Fruit fly (Drosophila melanogaster) whole organism, embryonic: ENCODE results near the gene dpp.
A peak's percentile ranks its signal among the peaks of the same experiment; 100 is the strongest.

ENCODE experiments used
- Abd-B ChIP-seq: fragments of 200-800 bp; sonication (Bioruptor generic); optimal IDR thresholded peaks from 2 replicates; lab custom pipeline; 2018; ENCODE audit warnings: missing biosample characterization, mild to moderate bottlenecking, missing genetic modification characterization, moderate library complexity
- Bgb ChIP-seq: fragments of 200-800 bp; sonication (Bioruptor generic); IDR thresholded peaks from 2 replicates; pipeline ENCODE4 v1.3.6; 2022; ENCODE audit warnings: missing biosample characterization, missing genetic modification characterization; ENCODE audit not compliant: partially characterized antibody
- BtbVII ChIP-seq: fragments of 200-800 bp; sonication (Bioruptor generic); optimal IDR thresholded peaks from 3 replicates; lab custom pipeline; 2017; ENCODE audit warnings: missing biosample characterization, mild to moderate bottlenecking, missing genetic modification characterization
- CG10209 ChIP-seq: fragments of 200-800 bp; sonication (Bioruptor generic); optimal IDR thresholded peaks from 3 replicates; lab custom pipeline; 2017; ENCODE audit warnings: missing biosample characterization, mild to moderate bottlenecking, missing genetic modification characterization, missing genetic modification reagents
- CG10267 ChIP-seq: fragments of 200-800 bp; sonication (Bioruptor generic); optimal IDR thresholded peaks from 2 replicates; lab custom pipeline; 2018; ENCODE audit warnings: missing biosample characterization, mild to moderate bottlenecking, missing genetic modification characterization, moderate library complexity
- CG10959 ChIP-seq: fragments of 200-800 bp; sonication (Bioruptor generic); IDR thresholded peaks from 2 replicates; pipeline ENCODE4 v1.3.6; 2022; ENCODE audit warnings: missing biosample characterization, missing genetic modification characterization
- CG10979 ChIP-seq: fragments of 200-800 bp; sonication (Bioruptor generic); optimal IDR thresholded peaks from 2 replicates; lab custom pipeline; 2018; ENCODE audit warnings: missing biosample characterization, mild to moderate bottlenecking, missing genetic modification characterization, moderate library complexity
- CG13296 ChIP-seq: fragments of 200-800 bp; sonication (Bioruptor generic); optimal IDR thresholded peaks from 3 replicates; lab custom pipeline; 2018; ENCODE audit warnings: missing biosample characterization, mild to moderate bottlenecking, missing genetic modification characterization
- CG14441 ChIP-seq: fragments of 200-800 bp; sonication (Bioruptor generic); IDR thresholded peaks from 2 replicates; pipeline ENCODE4 v1.3.6; 2022; ENCODE audit warnings: missing biosample characterization, missing genetic modification characterization
- CG15269 ChIP-seq: fragments of 200-800 bp; sonication (Bioruptor generic); optimal IDR thresholded peaks from 2 replicates; lab custom pipeline; 2018; ENCODE audit warnings: missing biosample characterization, mild to moderate bottlenecking, missing genetic modification characterization, moderate library complexity
- CG15479 ChIP-seq: fragments of 200-800 bp; sonication (Bioruptor generic); optimal IDR thresholded peaks from 3 replicates; lab custom pipeline; 2019; ENCODE audit warnings: missing biosample characterization, mild to moderate bottlenecking, missing genetic modification characterization, moderate library complexity
- CG2875 ChIP-seq: fragments of 200-800 bp; sonication (Bioruptor generic); optimal IDR thresholded peaks from 2 replicates; lab custom pipeline; 2017; ENCODE audit warnings: missing biosample characterization, mild to moderate bottlenecking, missing genetic modification characterization, missing genetic modification reagents
- CG31224 ChIP-seq: fragments of 200-800 bp; sonication (Bioruptor generic); IDR thresholded peaks from 2 replicates; pipeline ENCODE4 v1.3.6; 2022; ENCODE audit warnings: missing biosample characterization, missing genetic modification characterization
- CG31441 ChIP-seq: fragments of 200-800 bp; sonication (Bioruptor generic); IDR thresholded peaks from 2 replicates; pipeline ENCODE4 v1.3.6; 2022; ENCODE audit warnings: missing biosample characterization, missing genetic modification characterization
- CG3163 ChIP-seq: fragments of 200-800 bp; sonication (Bioruptor generic); optimal IDR thresholded peaks from 3 replicates; lab custom pipeline; 2016; ENCODE audit warnings: missing biosample characterization, missing genetic modification characterization
- CG4328 ChIP-seq: fragments of 200-800 bp; sonication (Bioruptor generic); optimal IDR thresholded peaks from 3 replicates; lab custom pipeline; 2017; ENCODE audit warnings: missing biosample characterization, missing genetic modification reagents, missing genetic modification characterization
- CG5180 ChIP-seq: fragments of 200-800 bp; sonication (Bioruptor generic); optimal IDR thresholded peaks from 3 replicates; lab custom pipeline; 2017; ENCODE audit warnings: missing biosample characterization, missing genetic modification characterization, mild to moderate bottlenecking, moderate library complexity, missing genetic modification reagents
- CG8089 ChIP-seq: fragments of 200-800 bp; sonication (Bioruptor generic); optimal IDR thresholded peaks from 3 replicates; lab custom pipeline; 2016; ENCODE audit warnings: missing biosample characterization, missing genetic modification characterization
- CG8281 ChIP-seq: fragments of 200-800 bp; sonication (Bioruptor generic); optimal IDR thresholded peaks from 2 replicates; lab custom pipeline; 2018; ENCODE audit warnings: missing biosample characterization, mild to moderate bottlenecking, missing genetic modification characterization, moderate library complexity
- CG8388 ChIP-seq: fragments of 200-800 bp; sonication (Bioruptor generic); optimal IDR thresholded peaks from 2 replicates; lab custom pipeline; 2019; ENCODE audit warnings: missing biosample characterization, mild to moderate bottlenecking, missing genetic modification characterization, moderate library complexity
- CG8944 ChIP-seq: fragments of 200-800 bp; sonication (Bioruptor generic); optimal IDR thresholded peaks from 3 replicates; lab custom pipeline; 2016; ENCODE audit warnings: missing biosample characterization, missing genetic modification characterization
- CG9215 ChIP-seq: fragments of 200-800 bp; sonication (Bioruptor generic); IDR thresholded peaks from 2 replicates; pipeline ENCODE4 v1.3.6; 2022; ENCODE audit warnings: missing biosample characterization, missing genetic modification characterization
- CG9817 ChIP-seq: fragments of 200-800 bp; sonication (Bioruptor generic); optimal IDR thresholded peaks from 2 replicates; lab custom pipeline; 2018; ENCODE audit warnings: missing biosample characterization, mild to moderate bottlenecking, missing genetic modification characterization, moderate library complexity
- D19B ChIP-seq: fragments of 200-800 bp; sonication (Bioruptor generic); optimal IDR thresholded peaks from 2 replicates; lab custom pipeline; 2017; ENCODE audit warnings: missing biosample characterization, mild to moderate bottlenecking, missing genetic modification characterization
- Dek ChIP-seq: fragments of 200-800 bp; sonication (Bioruptor generic); optimal IDR thresholded peaks from 3 replicates; lab custom pipeline; 2019; ENCODE audit warnings: missing biosample characterization, mild to moderate bottlenecking, missing genetic modification characterization, moderate library complexity
- HLH54F ChIP-seq: fragments of 200-800 bp; sonication (Bioruptor generic); optimal IDR thresholded peaks from 3 replicates; lab custom pipeline; 2016; ENCODE audit warnings: missing biosample characterization, missing genetic modification characterization
- Hr51 ChIP-seq, 2 experiments: fragments of 200-800 bp; sonication (Bioruptor generic); optimal IDR thresholded peaks; 2 replicates in 1 of 2; 3 replicates in 1 of 2; lab custom pipeline; 2016 to 2018; ENCODE audit warnings: missing biosample characterization in 2 of 2, missing genetic modification characterization in 2 of 2, mild to moderate bottlenecking in 1 of 2, moderate library complexity in 1 of 2
- Hr78 ChIP-seq, 2 experiments: fragments of 200-800 bp in 1 of 2; fragments of >200 bp in 1 of 2; sonication (Bioruptor generic) in 1 of 2; optimal IDR thresholded peaks; 2 replicates each; lab custom pipeline; 2017 to 2019; ENCODE audit warnings: missing biosample characterization in 2 of 2, missing genetic modification characterization in 2 of 2, mild to moderate bottlenecking in 1 of 2, moderate library complexity in 1 of 2
- Optix ChIP-seq: fragments of 200-800 bp; sonication (Bioruptor generic); IDR thresholded peaks from 3 replicates; pipeline ENCODE4 v1.3.6; 2022; ENCODE audit warnings: missing biosample characterization, missing genetic modification characterization
- abd-A ChIP-seq: fragments of 200-800 bp; sonication (Bioruptor generic); optimal IDR thresholded peaks from 3 replicates; lab custom pipeline; 2019; ENCODE audit warnings: missing biosample characterization, mild to moderate bottlenecking, missing genetic modification characterization, moderate library complexity
- ap ChIP-seq: fragments of 200-800 bp; sonication (Bioruptor generic); IDR thresholded peaks from 2 replicates; pipeline ENCODE4 v1.3.6; 2022; ENCODE audit warnings: missing biosample characterization, missing genetic modification characterization
- ara ChIP-seq: fragments of 200-800 bp; sonication (Bioruptor generic); IDR thresholded peaks from 2 replicates; pipeline ENCODE4 v1.3.6; 2022; ENCODE audit warnings: missing biosample characterization, missing genetic modification characterization
- ci ChIP-seq: fragments of 200-800 bp; sonication (Bioruptor generic); IDR thresholded peaks from 3 replicates; pipeline ENCODE4 v1.3.6; 2022; ENCODE audit warnings: missing biosample characterization, missing genetic modification characterization
- croc ChIP-seq: fragments of 200-800 bp; sonication (Bioruptor generic); conservative IDR thresholded peaks from 3 replicates; pipeline ENCODE4 v1.3.6; 2022; ENCODE audit warnings: missing biosample characterization, missing genetic modification characterization
- da ChIP-seq: fragments of 200-800 bp; sonication (Bioruptor generic); optimal IDR thresholded peaks from 2 replicates; lab custom pipeline; 2016; ENCODE audit warnings: missing biosample characterization, missing genetic modification characterization
- dpn ChIP-seq, 2 experiments: fragments of 200-800 bp; sonication (Bioruptor generic); optimal IDR thresholded peaks; 3 replicates each; lab custom pipeline; 2016; ENCODE audit warnings: missing biosample characterization in 2 of 2, missing genetic modification characterization in 2 of 2
- exex ChIP-seq: fragments of 200-800 bp; sonication (Bioruptor generic); optimal IDR thresholded peaks from 4 replicates; lab custom pipeline; 2018; ENCODE audit warnings: missing biosample characterization, mild to moderate bottlenecking, missing genetic modification characterization, moderate library complexity
- gsb ChIP-seq: fragments of 200-800 bp; sonication (Bioruptor generic); IDR thresholded peaks from 2 replicates; pipeline ENCODE4 v1.3.6; 2022; ENCODE audit warnings: missing biosample characterization, missing genetic modification characterization
- jing ChIP-seq: fragments of 200-800 bp; sonication (Bioruptor generic); optimal IDR thresholded peaks from 2 replicates; lab custom pipeline; 2018; ENCODE audit warnings: missing biosample characterization, mild to moderate bottlenecking, missing genetic modification characterization
- kah ChIP-seq: fragments of 200-800 bp; sonication (Bioruptor generic); optimal IDR thresholded peaks from 2 replicates; lab custom pipeline; 2018; ENCODE audit warnings: missing biosample characterization, mild to moderate bottlenecking, missing genetic modification characterization
- nom ChIP-seq: fragments of 200-800 bp; sonication (Bioruptor generic); optimal IDR thresholded peaks from 2 replicates; lab custom pipeline; 2017; ENCODE audit warnings: missing biosample characterization, missing genetic modification characterization, mild to moderate bottlenecking, moderate library complexity, missing genetic modification reagents
- oc ChIP-seq: fragments of 200-800 bp; sonication (Bioruptor generic); optimal IDR thresholded peaks from 2 replicates; lab custom pipeline; 2018; ENCODE audit warnings: missing biosample characterization, mild to moderate bottlenecking, missing genetic modification characterization, moderate library complexity
- phol ChIP-seq: fragments of 200-800 bp; sonication (Bioruptor generic); optimal IDR thresholded peaks from 3 replicates; lab custom pipeline; 2018; ENCODE audit warnings: missing biosample characterization, mild to moderate bottlenecking, missing genetic modification characterization, moderate library complexity
- pita ChIP-seq: fragments of 200-800 bp; sonication (Bioruptor generic); optimal IDR thresholded peaks from 2 replicates; lab custom pipeline; 2017; ENCODE audit warnings: missing biosample characterization, mild to moderate bottlenecking, missing genetic modification characterization
- pros ChIP-seq: fragments of 200-800 bp; sonication (Bioruptor generic); optimal IDR thresholded peaks from 3 replicates; lab custom pipeline; 2019; ENCODE audit warnings: missing biosample characterization, mild to moderate bottlenecking, missing genetic modification characterization, moderate library complexity
- pum ChIP-seq: fragments of 200-800 bp; sonication (Bioruptor generic); optimal IDR thresholded peaks from 2 replicates; lab custom pipeline; 2016; ENCODE audit warnings: missing biosample characterization, missing genetic modification characterization
- seq ChIP-seq: fragments of 200-800 bp; sonication (Bioruptor generic); IDR thresholded peaks from 2 replicates; pipeline ENCODE4 v1.3.6; 2022; ENCODE audit warnings: missing biosample characterization, missing genetic modification characterization
- sug ChIP-seq: fragments of 200-800 bp; optimal IDR thresholded peaks from 2 replicates; lab custom pipeline; 2019; ENCODE audit warnings: missing biosample characterization, mild to moderate bottlenecking, missing genetic modification characterization, moderate library complexity
- yki ChIP-seq: fragments of >200 bp; optimal IDR thresholded peaks from 3 replicates; lab custom pipeline; 2018

Gene dpp

dm6 chr2L:2433494-2434054 is 5.4 kb downstream of the dpp start (continued):
- TF ChIP-seq CG2875 (GFP tag; lab: Kevin White, UChicago), result peak; percentile 80
- peak; percentile 83 for TF ChIP-seq oc (tag; lab: Kevin White, UChicago)
- peak; percentile 83 for TF ChIP-seq CG10979 (tag; lab: Kevin White, UChicago)
- TF ChIP-seq D19B, result no peak
- TF ChIP-seq CG15269 (tag; lab: Kevin White, UChicago), result peak; percentile 90
- TF ChIP-seq Hr78 (GFP tag; optimal IDR thresholded peaks at IDR 0.05; lab: Kevin White, UChicago), result peak in 1 of 2 experiments; percentile 75
- TF ChIP-seq CG10209, result peak; percentile 80
- TF ChIP-seq Dek (tag; lab: Kevin White, UChicago), result peak; percentile 68
- peak; percentile 85 for TF ChIP-seq jing
- TF ChIP-seq ci (GFP tag; lab: Robert Waterston, UW), result peak; percentile 96
- TF ChIP-seq HLH54F, result peak; percentile 41
- TF ChIP-seq croc (GFP tag; lab: Robert Waterston, UW), result peak; percentile 81
- peak; percentile 63 for TF ChIP-seq kah (GFP tag; lab: Kevin White, UChicago)
- TF ChIP-seq sug (tag; lab: Kevin White, UChicago), result peak; percentile 54
- TF ChIP-seq pita (GFP tag; lab: Kevin White, UChicago), result no peak
- TF ChIP-seq CG8944 (GFP tag; lab: Kevin White, UChicago), result peak; percentile 79
- TF ChIP-seq CG31441 (GFP tag; lab: Robert Waterston, UW), result peak; percentile 74
- peak; percentile 98 for TF ChIP-seq nom (GFP tag; lab: Kevin White, UChicago)
- TF ChIP-seq da (GFP tag; lab: Kevin White, UChicago), result peak; percentile 55
- TF ChIP-seq gsb (GFP tag; lab: Robert Waterston, UW), result no peak
- peak; percentile 87 to 88 for TF ChIP-seq dpn (GFP tag; optimal IDR thresholded peaks at IDR 0.05; lab: Kevin White, UChicago)
- no peak for TF ChIP-seq abd-A
- peak; percentile 48 to 89 for TF ChIP-seq Hr51 (GFP tag; optimal IDR thresholded peaks at IDR 0.05; lab: Kevin White, UChicago)
- peak; percentile 55 for TF ChIP-seq CG3163 (GFP tag; lab: Kevin White, UChicago)
- TF ChIP-seq phol (tag; lab: Kevin White, UChicago), result peak; percentile 82
- no peak for TF ChIP-seq Bgb (GFP tag; lab: Robert Waterston, UW)
- TF ChIP-seq CG4328 (GFP tag; lab: Kevin White, UChicago), result no peak
- peak; percentile 88 for TF ChIP-seq pum (GFP tag; lab: Kevin White, UChicago)
- TF ChIP-seq Abd-B (GFP tag; lab: Kevin White, UChicago), result peak; percentile 86
- TF ChIP-seq exex (tag; lab: Kevin White, UChicago), result no peak
- peak; percentile 87 for TF ChIP-seq CG14441 (GFP tag; lab: Robert Waterston, UW)
- peak; percentile 85; the same call in 2 of the 3 replicates for TF ChIP-seq Optix (GFP tag; lab: Robert Waterston, UW)
- TF ChIP-seq yki (lab: Kevin White, UChicago), result no peak
- TF ChIP-seq CG15479, result no peak
- TF ChIP-seq seq (GFP tag; lab: Robert Waterston, UW), result peak; percentile 87
- TF ChIP-seq CG5180 (GFP tag; lab: Kevin White, UChicago), result peak; percentile 69
- TF ChIP-seq CG8089 (GFP tag; lab: Kevin White, UChicago), result peak; percentile 75
- peak; percentile 62 for TF ChIP-seq CG10267 (tag; lab: Kevin White, UChicago)
- TF ChIP-seq BtbVII, result no peak
- TF ChIP-seq CG8388, result peak; percentile 86
- TF ChIP-seq CG31224 (GFP tag; lab: Robert Waterston, UW), result peak; percentile 48; the same call in 1 of the 2 replicates
- TF ChIP-seq CG10959, result peak; percentile 57
- TF ChIP-seq CG9817 (tag; lab: Kevin White, UChicago), result peak; percentile 82
- peak; percentile 48 for TF ChIP-seq CG8281 (tag; lab: Kevin White, UChicago)
- TF ChIP-seq ara (GFP tag; lab: Robert Waterston, UW), result peak; percentile 78; the same call in 1 of the 2 replicates
- TF ChIP-seq ap (GFP tag; lab: Robert Waterston, UW), result peak; percentile 84
- TF ChIP-seq CG9215 (GFP tag; lab: Robert Waterston, UW), result peak; percentile 44; the same call in 1 of the 2 replicates
- peak; percentile 59 for TF ChIP-seq CG13296
- TF ChIP-seq pros (GFP tag; lab: Kevin White, UChicago), result no peak
